Worm (Caenorhabditis elegans) whole organism, L3 larva: Measurements from ENCODE around the gene crld-1.

Experiments used
- R02D3.7 ChIP-seq: fragments of 150-350 bp; optimal IDR thresholded peaks from 2 replicates; lab custom pipeline; 2014; ENCODE audit warnings: missing biosample characterization, missing genetic modification characterization
- ama-1 ChIP-seq: fragments of 150-350 bp; optimal IDR thresholded peaks from 2 replicates; lab custom pipeline; 2018
- ceh-16 ChIP-seq: sonication (generic microtip); optimal IDR thresholded peaks from 2 replicates; lab custom pipeline; 2017; ENCODE audit warnings: missing biosample characterization, missing genetic modification characterization
- ceh-28 ChIP-seq: fragments of 150-350 bp; optimal IDR thresholded peaks from 2 replicates; lab custom pipeline; 2014; ENCODE audit warnings: missing biosample characterization, missing genetic modification reagents, missing genetic modification characterization
- ceh-82 ChIP-seq: fragments of 150-350 bp; optimal IDR thresholded peaks from 2 replicates; lab custom pipeline; 2014; ENCODE audit warnings: missing biosample characterization, missing genetic modification characterization
- ceh-9 ChIP-seq: sonication (generic microtip); optimal IDR thresholded peaks from 2 replicates; lab custom pipeline; 2018; ENCODE audit warnings: missing biosample characterization, missing genetic modification characterization
- daf-12 ChIP-seq: fragments of 150-350 bp; optimal IDR thresholded peaks from 2 replicates; lab custom pipeline; 2014; ENCODE audit warnings: missing biosample characterization, missing genetic modification reagents, missing genetic modification characterization
- egl-27 ChIP-seq: sonication (generic microtip); optimal IDR thresholded peaks from 4 replicates; lab custom pipeline; 2017; ENCODE audit warnings: missing biosample characterization, missing genetic modification reagents, missing genetic modification characterization
- egl-5 ChIP-seq: fragments of 150-350 bp; optimal IDR thresholded peaks from 2 replicates; lab custom pipeline; 2017; ENCODE audit warnings: missing biosample characterization, missing genetic modification reagents, missing genetic modification characterization, inconsistent platforms
- elt-2 ChIP-seq: sonication (generic microtip); optimal IDR thresholded peaks from 2 replicates; lab custom pipeline; 2016; ENCODE audit warnings: missing genetic modification reagents, mild to moderate bottlenecking, missing genetic modification characterization, missing compliant biosample characterization
- elt-3 ChIP-seq, 3 experiments: fragments of 150-350 bp in 1 of 3; sonication (generic microtip) in 2 of 3; optimal IDR thresholded peaks; 2 replicates in 2 of 3; 4 replicates in 1 of 3; lab custom pipeline; 2014 to 2017; ENCODE audit warnings: missing biosample characterization in 3 of 3, missing genetic modification characterization in 3 of 3
- fkh-10 ChIP-seq: sonication (generic microtip); optimal IDR thresholded peaks from 2 replicates; lab custom pipeline; 2017; ENCODE audit warnings: missing biosample characterization, missing genetic modification reagents, missing genetic modification characterization
- fkh-2 ChIP-seq: fragments of 150-350 bp; optimal IDR thresholded peaks from 2 replicates; lab custom pipeline; 2014; ENCODE audit warnings: missing biosample characterization, missing genetic modification reagents, missing genetic modification characterization
- fos-1 ChIP-seq: fragments of 150-350 bp; optimal IDR thresholded peaks from 2 replicates; lab custom pipeline; 2014; ENCODE audit warnings: missing biosample characterization, missing genetic modification characterization
- hmg-11 ChIP-seq: sonication (generic microtip); optimal IDR thresholded peaks from 2 replicates; lab custom pipeline; 2016; ENCODE audit warnings: missing genetic modification characterization, missing compliant biosample characterization
- jun-1 ChIP-seq: fragments of 150-350 bp; optimal IDR thresholded peaks from 2 replicates; lab custom pipeline; 2014; ENCODE audit warnings: missing biosample characterization, missing genetic modification reagents, missing genetic modification characterization
- lin-39 ChIP-seq: fragments of 150-350 bp; optimal IDR thresholded peaks from 2 replicates; lab custom pipeline; 2018; ENCODE audit warnings: missing biosample characterization, missing genetic modification reagents, missing genetic modification characterization
- lsy-12 ChIP-seq: sonication (generic microtip); optimal IDR thresholded peaks from 2 replicates; lab custom pipeline; 2016; ENCODE audit warnings: mild to moderate bottlenecking, missing genetic modification characterization, missing compliant biosample characterization
- mdl-1 ChIP-seq: fragments of 150-350 bp; optimal IDR thresholded peaks from 2 replicates; lab custom pipeline; 2014; ENCODE audit warnings: missing biosample characterization, missing genetic modification characterization
- mml-1 ChIP-seq: fragments of 150-350 bp; sonication (generic microtip); optimal IDR thresholded peaks from 3 replicates; lab custom pipeline; 2014; ENCODE audit warnings: missing biosample characterization, missing genetic modification characterization
- nfya-1 ChIP-seq: sonication (generic microtip); optimal IDR thresholded peaks from 2 replicates; lab custom pipeline; 2017; ENCODE audit warnings: missing genetic modification characterization, mild to moderate bottlenecking, missing compliant biosample characterization, antibody characterized with exemption, moderate library complexity; ENCODE audit not compliant: insufficient read depth
- nhr-12 ChIP-seq: fragments of 150-350 bp; optimal IDR thresholded peaks from 2 replicates; lab custom pipeline; 2014; ENCODE audit warnings: missing biosample characterization, missing genetic modification characterization
- nhr-23 ChIP-seq: fragments of 150-350 bp; optimal IDR thresholded peaks from 2 replicates; lab custom pipeline; 2014; ENCODE audit warnings: missing biosample characterization, missing genetic modification reagents, missing genetic modification characterization
- nhr-237 ChIP-seq: fragments of 150-350 bp; optimal IDR thresholded peaks from 2 replicates; lab custom pipeline; 2014; ENCODE audit warnings: missing biosample characterization, missing genetic modification characterization
- nhr-25 ChIP-seq: sonication (generic microtip); optimal IDR thresholded peaks from 2 replicates; lab custom pipeline; 2017; ENCODE audit warnings: missing biosample characterization, missing genetic modification characterization
- nhr-28 ChIP-seq: fragments of 150-350 bp; optimal IDR thresholded peaks from 2 replicates; lab custom pipeline; 2014; ENCODE audit warnings: missing biosample characterization, missing genetic modification characterization
- nhr-43 ChIP-seq: sonication (generic microtip); optimal IDR thresholded peaks from 2 replicates; lab custom pipeline; 2016; ENCODE audit warnings: mild to moderate bottlenecking, missing genetic modification characterization, missing compliant biosample characterization; ENCODE audit not compliant: poor library complexity, severe bottlenecking
- nhr-67 ChIP-seq: fragments of 150-350 bp; optimal IDR thresholded peaks from 2 replicates; lab custom pipeline; 2014; ENCODE audit warnings: missing biosample characterization, missing genetic modification characterization
- nhr-76 ChIP-seq: fragments of 150-350 bp; sonication (generic microtip); optimal IDR thresholded peaks from 5 replicates; lab custom pipeline; 2014; ENCODE audit warnings: missing biosample characterization, missing genetic modification characterization
- nhr-77 ChIP-seq: fragments of 150-350 bp; optimal IDR thresholded peaks from 2 replicates; lab custom pipeline; 2014; ENCODE audit warnings: missing biosample characterization, missing genetic modification characterization
- pqm-1 ChIP-seq: fragments of 150-350 bp; optimal IDR thresholded peaks from 2 replicates; lab custom pipeline; 2017; ENCODE audit warnings: missing biosample characterization, missing genetic modification characterization, inconsistent platforms
- tbx-2 ChIP-seq: sonication (generic microtip); optimal IDR thresholded peaks from 2 replicates; lab custom pipeline; 2016; ENCODE audit warnings: mild to moderate bottlenecking, missing genetic modification characterization, missing compliant biosample characterization
- unc-39 ChIP-seq: sonication (generic microtip); optimal IDR thresholded peaks from 4 replicates; lab custom pipeline; 2017; ENCODE audit warnings: missing biosample characterization, missing genetic modification characterization
- unc-62 ChIP-seq: fragments of 150-350 bp; sonication (generic microtip); optimal IDR thresholded peaks from 4 replicates; lab custom pipeline; 2014; ENCODE audit warnings: missing biosample characterization, missing genetic modification reagents, missing genetic modification characterization
- zag-1 ChIP-seq: fragments of 150-350 bp; optimal IDR thresholded peaks from 2 replicates; lab custom pipeline; 2014; ENCODE audit warnings: missing biosample characterization, missing genetic modification characterization
- ztf-11 ChIP-seq: fragments of 150-350 bp; optimal IDR thresholded peaks from 2 replicates; lab custom pipeline; 2014; ENCODE audit warnings: missing biosample characterization, missing genetic modification characterization
- ztf-4 ChIP-seq: fragments of 150-350 bp; optimal IDR thresholded peaks from 2 replicates; lab custom pipeline; 2014; ENCODE audit warnings: missing biosample characterization, missing genetic modification characterization

crld-1 gene

DNA sequence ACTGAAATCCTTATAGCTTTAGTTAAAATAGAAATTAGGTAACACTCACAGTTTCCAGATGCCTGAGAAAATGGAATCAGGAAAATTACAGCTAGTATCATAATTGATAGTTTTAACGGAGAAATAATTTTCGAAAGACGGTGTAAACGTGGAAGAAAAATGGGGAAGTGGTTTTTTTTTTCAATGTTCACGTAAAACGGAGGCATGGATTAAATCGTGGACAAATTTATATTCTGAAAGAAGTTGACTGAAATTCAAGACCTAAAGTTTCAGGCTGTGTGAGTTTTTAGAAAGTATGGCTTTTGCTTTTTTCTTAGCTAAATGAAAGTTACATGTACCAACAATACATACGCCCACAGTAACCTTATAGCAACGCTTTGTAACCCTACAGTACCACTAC is 12.0 kb downstream of the crld-1 start, which contains the start of gene spe-43:
Gene spe-43 (minus strand): TSS at position 101 of the 400 bp plus-strand sequence.
- TF ChIP-seq mml-1 (tag; lab: Kevin White, UChicago) = no peak

DNA sequence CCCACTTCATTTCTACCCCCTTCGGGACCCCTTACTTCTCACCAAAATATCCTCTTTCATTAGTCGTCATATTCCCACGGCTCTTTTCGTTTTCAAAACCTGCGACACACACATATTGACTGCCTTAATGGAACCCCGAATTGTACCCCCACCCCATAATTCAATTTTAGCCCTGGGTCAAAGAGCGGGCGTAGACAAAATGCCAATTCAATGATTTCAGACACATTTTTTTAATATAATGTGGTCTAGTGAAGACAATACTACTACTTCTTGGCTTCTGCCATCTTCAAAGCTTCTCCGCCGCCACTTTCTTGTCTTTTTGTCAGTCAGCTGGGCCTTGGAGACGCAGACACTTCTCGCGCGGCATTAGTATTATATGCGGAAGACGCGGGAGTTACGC is 26.5 kb downstream of the crld-1 start:
- no peak for TF ChIP-seq ama-1 (lab: Kevin White, UChicago)
- no peak for TF ChIP-seq nhr-76 (tag; lab: Kevin White, UChicago)
- no peak for TF ChIP-seq elt-2
- no peak for TF ChIP-seq daf-12 (tag; lab: Kevin White, UChicago)
- no peak for TF ChIP-seq lin-39 (tag; lab: Kevin White, UChicago)
- TF ChIP-seq ztf-4 = no peak
- TF ChIP-seq, all 47 proteins: peak for 0

DNA sequence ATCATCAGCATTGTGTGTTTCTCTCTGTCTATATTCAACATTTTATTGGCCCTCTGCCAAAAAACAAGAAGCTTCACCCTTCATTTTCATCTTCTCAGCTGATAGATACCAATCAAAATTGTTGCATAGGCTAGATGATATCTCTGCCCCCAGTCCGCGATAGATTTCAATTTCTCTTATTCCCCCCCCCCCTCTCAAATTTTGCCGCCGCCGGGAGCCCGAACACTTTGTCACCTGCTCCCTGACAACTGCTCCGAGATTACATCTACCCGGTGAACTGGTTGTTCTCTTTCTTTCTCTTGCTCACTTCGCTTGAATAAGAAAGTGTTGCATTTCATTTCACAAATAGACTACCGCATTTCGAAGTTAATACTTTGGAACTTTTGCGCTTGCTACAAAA is 28.2 kb downstream of the crld-1 start:
- TF ChIP-seq tbx-2 (no peak), lsy-12 (tag; lab: Kevin White, UChicago) (no peak), nhr-23 (no peak), mdl-1 (no peak), egl-5 (no peak), nhr-12 (no peak), egl-27 (no peak), unc-39 (tag; lab: Kevin White, UChicago) (no peak), ceh-16 (no peak), nhr-237 (no peak), nhr-76 (tag; lab: Kevin White, UChicago) (no peak), nfya-1 (tag; lab: Kevin White, UChicago) (no peak)

DNA sequence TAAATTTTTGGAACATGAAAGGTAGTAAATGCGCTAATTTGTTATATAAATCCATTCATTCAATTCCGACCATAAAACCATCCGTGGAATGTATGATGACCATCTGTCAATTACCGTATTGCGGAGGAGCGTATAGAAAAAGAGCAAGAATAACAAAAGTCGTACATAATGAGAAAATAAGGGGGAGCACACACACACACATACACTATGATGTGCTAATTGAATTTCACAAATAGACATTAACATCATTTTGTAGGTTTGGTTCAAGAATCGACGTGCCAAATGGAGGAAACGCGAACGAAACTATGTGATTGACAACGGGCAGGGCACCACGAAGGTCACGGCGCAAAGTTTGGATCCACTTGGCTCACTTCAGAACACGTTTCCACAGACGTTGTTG is 32.8 kb downstream of the crld-1 start:
- TF ChIP-seq zag-1 (tag; lab: Kevin White, UChicago) (no peak), nhr-43 (tag; lab: Kevin White, UChicago) (no peak), ztf-4 (no peak), pqm-1 (no peak), ceh-82 (tag; lab: Kevin White, UChicago) (no peak), lin-39 (tag; lab: Kevin White, UChicago) (no peak), nhr-67 (tag; lab: Kevin White, UChicago) (no peak), ceh-28 (tag; lab: Kevin White, UChicago) (no peak), ztf-11 (no peak), nhr-77 (tag; lab: Kevin White, UChicago) (no peak), fkh-10 (GFP tag; lab: Kevin White, UChicago) (no peak), fos-1 (no peak), hmg-11 (tag; lab: Kevin White, UChicago) (no peak), mdl-1 (no peak), ama-1 (lab: Kevin White, UChicago) (no peak)

DNA sequence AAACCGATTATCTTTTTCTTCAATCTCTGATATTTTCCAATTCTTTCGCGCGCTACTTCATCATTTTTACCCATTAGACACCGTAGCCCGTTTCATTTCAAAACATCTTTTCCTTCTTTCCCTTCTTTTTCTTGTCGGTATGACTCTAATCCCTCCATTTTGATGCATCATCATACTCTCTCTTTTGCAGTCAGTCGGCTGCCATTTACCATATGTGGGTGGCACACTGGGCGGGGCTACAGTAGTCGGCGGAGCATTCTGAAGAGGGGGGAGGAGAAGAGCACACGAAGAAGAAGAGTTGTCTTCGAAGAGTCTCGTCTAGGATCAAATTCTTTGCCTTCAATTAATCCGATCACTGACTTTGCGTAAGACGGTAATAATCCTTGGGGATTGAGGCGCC is 35.4 kb downstream of the crld-1 start, which contains the start of gene unc-30:
Gene unc-30 (plus strand): TSS at position 184 of the 400 bp plus-strand sequence.
- TF ChIP-seq nfya-1 (tag; lab: Kevin White, UChicago) (peak; percentile 58), lin-39 (tag; lab: Kevin White, UChicago) (peak; percentile 34), ceh-82 (tag; lab: Kevin White, UChicago) (no peak)

DNA sequence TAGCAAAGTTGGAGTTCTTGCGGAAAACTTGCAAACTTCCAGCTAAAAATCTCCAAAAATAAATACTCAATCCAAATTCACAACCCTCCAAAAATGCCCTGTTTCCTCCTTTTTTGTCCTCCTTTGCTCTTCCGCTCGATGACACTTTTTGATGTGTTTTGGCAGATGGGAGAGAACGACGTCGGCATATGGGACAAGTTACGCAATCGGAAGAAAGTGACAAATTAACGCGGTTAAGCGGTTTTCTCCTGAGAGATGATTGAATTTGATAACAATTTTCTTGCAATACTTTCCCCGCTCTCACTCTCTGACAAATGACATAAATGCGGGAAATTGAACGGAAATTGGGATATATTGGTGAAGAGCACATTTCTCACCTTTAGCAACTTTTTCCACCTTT is 37.6 kb downstream of the crld-1 start:
- TF ChIP-seq ceh-9 (tag; lab: Kevin White, UChicago) (no peak), nhr-25 (tag; lab: Kevin White, UChicago) (no peak), mdl-1 (no peak), unc-39 (tag; lab: Kevin White, UChicago) (no peak), R02D3.7 (tag; lab: Kevin White, UChicago) (no peak), unc-62 (GFP tag; lab: Kevin White, UChicago) (no peak), fos-1 (no peak), egl-27 (no peak), ztf-4 (no peak), elt-2 (no peak), egl-5 (no peak), elt-3 (tag; optimal IDR thresholded peaks at IDR 0.05; lab: Kevin White, UChicago) (no peak), jun-1 (tag; lab: Kevin White, UChicago) (no peak), fkh-2 (tag; lab: Kevin White, UChicago) (no peak), nfya-1 (tag; lab: Kevin White, UChicago) (no peak), nhr-28 (no peak), ceh-16 (no peak), lin-39 (tag; lab: Kevin White, UChicago) (no peak), nhr-67 (tag; lab: Kevin White, UChicago) (no peak), tbx-2 (no peak)
